Worm (Caenorhabditis elegans) whole organism, L3 larva: ENCODE results near the gene sid-1.

Source experiments
- ceh-16 ChIP-seq: sonication (generic microtip); optimal IDR thresholded peaks from 2 replicates; lab custom pipeline; 2017; ENCODE audit warnings: missing biosample characterization, missing genetic modification characterization
- nhr-25 ChIP-seq: sonication (generic microtip); optimal IDR thresholded peaks from 2 replicates; lab custom pipeline; 2017; ENCODE audit warnings: missing biosample characterization, missing genetic modification characterization

DNA sequence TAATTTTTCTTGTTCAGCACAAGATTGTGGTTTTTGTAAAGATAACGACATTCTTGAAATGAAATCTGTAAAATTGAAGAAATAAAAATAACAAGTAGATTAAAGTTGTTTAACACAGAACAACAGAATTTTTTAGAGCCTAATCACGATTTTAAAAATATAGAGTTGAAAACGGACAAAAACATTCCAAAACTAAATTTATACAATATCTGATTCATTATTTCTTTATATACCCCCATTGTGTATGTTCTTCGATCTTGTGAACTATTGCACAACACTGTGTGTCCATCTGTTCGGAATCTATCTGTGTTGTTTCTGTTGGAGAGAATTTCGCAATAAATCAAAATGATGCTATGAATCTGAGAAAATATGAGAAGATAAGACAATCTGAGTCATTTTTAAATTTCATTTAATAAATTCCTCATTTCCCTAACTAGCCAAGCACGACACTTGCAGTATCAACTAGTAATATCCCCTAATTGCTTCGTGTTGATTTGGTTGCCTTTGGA, 34.8 kb upstream of the sid-1 start, which contains the start of gene Y58A7A.4:
- TF ChIP-seq ceh-16 (tag; lab: Kevin White, UChicago) (no peak), nhr-25 (tag; lab: Kevin White, UChicago) (no peak)
